Fruit fly (Drosophila melanogaster): Measurements from ENCODE around the gene RFeSP.

Gene RFeSP

dm6 chr2L:1643252-1643864, 29.4 kb upstream of the RFeSP start (continued):
- TF ChIP-seq Stat92E (GFP tag; optimal IDR thresholded peaks at IDR 0.05) (peak in 1 of 3 experiments; percentile 65), gsb (GFP tag; IDR thresholded peaks at IDR 0.05) (peak; percentile 96), Dad (GFP tag; optimal IDR thresholded peaks at IDR 0.05) (peak; percentile 82), CG4820 (GFP tag; optimal IDR thresholded peaks at IDR 0.05) (peak; percentile 95), CG11093 (GFP tag; IDR thresholded peaks at IDR 0.05) (peak; percentile 94), ro (GFP tag; IDR thresholded peaks at IDR 0.05) (peak; percentile 92), CG7928 (GFP tag; optimal IDR thresholded peaks at IDR 0.05) (peak; percentile 80), CG34224 (GFP tag; IDR thresholded peaks at IDR 0.05; ENCODE audit: partially characterized antibody) (no peak; the same call in 2 of the 3 replicates), CG4360 (GFP tag; IDR thresholded peaks at IDR 0.05) (no peak), Ets97D (GFP tag; optimal IDR thresholded peaks at IDR 0.05) (peak; percentile 32), CG8944 (GFP tag; optimal IDR thresholded peaks at IDR 0.05) (peak; percentile 86), CG3726 (GFP tag; IDR thresholded peaks at IDR 0.05) (peak; percentile 93), vfl (GFP tag; optimal IDR thresholded peaks at IDR 0.05) (peak; percentile 86), CG8359 (GFP tag; optimal IDR thresholded peaks at IDR 0.05; ENCODE audit: borderline replicate concordance) (peak; percentile 90), trh (GFP tag; optimal IDR thresholded peaks at IDR 0.05) (peak; percentile 90), nmo (GFP tag; optimal IDR thresholded peaks at IDR 0.05) (peak; percentile 98), Doc3 (GFP tag; IDR thresholded peaks at IDR 0.05; ENCODE audit: partially characterized antibody) (no peak), D19B (GFP tag; optimal IDR thresholded peaks at IDR 0.05) (peak; percentile 95), CG3847 (GFP tag; IDR thresholded peaks at IDR 0.05) (peak; percentile 97), so (GFP tag; IDR thresholded peaks at IDR 0.05) (peak; percentile 98), CG6689 (GFP tag; IDR thresholded peaks at IDR 0.05) (peak; percentile 96), BEAF-32 (GFP tag; optimal IDR thresholded peaks at IDR 0.05) (peak; percentile 20), Mad (GFP tag; optimal IDR thresholded peaks at IDR 0.05) (peak; percentile 75), CG9932 (GFP tag; IDR thresholded peaks at IDR 0.05) (peak; percentile 97), CG2202 (tag; optimal IDR thresholded peaks at IDR 0.05) (peak; percentile 82), CG4328 (GFP tag; optimal IDR thresholded peaks at IDR 0.05) (peak; percentile 98), fd96Cb (tag; optimal IDR thresholded peaks at IDR 0.05) (peak; percentile 97), CG1024 (GFP tag; IDR thresholded peaks at IDR 0.05) (peak; percentile 87), lab (GFP tag; optimal IDR thresholded peaks at IDR 0.05) (peak; percentile 99), CG5953 (GFP tag; IDR thresholded peaks at IDR 0.05) (peak; percentile 92), maf-S (GFP tag; optimal IDR thresholded peaks at IDR 0.05) (peak; percentile 89), E2f2 (GFP tag; IDR thresholded peaks at IDR 0.05) (peak; percentile 83), Hmx (GFP tag; optimal IDR thresholded peaks at IDR 0.05) (peak; percentile 87), Max (GFP tag; optimal IDR thresholded peaks at IDR 0.05) (peak; percentile 91), nerfin-1 (tag; optimal IDR thresholded peaks at IDR 0.05) (peak; percentile 96), tap (tag; optimal IDR thresholded peaks at IDR 0.05) (peak; percentile 97), CG9817 (tag; optimal IDR thresholded peaks at IDR 0.05) (peak; percentile 97), en (GFP tag; optimal IDR thresholded peaks at IDR 0.05) (peak; percentile 84), sens (GFP tag) (peak; percentile 98), Vsx1 (GFP tag; optimal IDR thresholded peaks at IDR 0.05) (peak; percentile 97), CG16779 (GFP tag; IDR thresholded peaks at IDR 0.05) (peak; percentile 86), CG2199 (GFP tag; IDR thresholded peaks at IDR 0.05) (peak; percentile 96), stwl (tag; optimal IDR thresholded peaks at IDR 0.05) (no peak), Nf-YB (GFP tag; optimal IDR thresholded peaks at IDR 0.05) (peak; percentile 86), H2.0 (GFP tag; IDR thresholded peaks at IDR 0.05) (peak; percentile 94), sima (GFP tag; optimal IDR thresholded peaks at IDR 0.05) (peak; percentile 79), prd (optimal IDR thresholded peaks at IDR 0.05) (no peak), prd (GFP tag; IDR thresholded peaks at IDR 0.05) (peak; percentile 97), klu (GFP tag; IDR thresholded peaks at IDR 0.05) (peak; percentile 97), ewg (GFP tag; optimal IDR thresholded peaks at IDR 0.05) (peak; percentile 94)

All from whole organism, embryonic.